Worm (Caenorhabditis elegans) whole organism, early embryonic: ENCODE data around the gene F31A3.5.

Experiments
- B0310.2 ChIP-seq: sonication (generic microtip); optimal IDR thresholded peaks from 2 replicates; lab custom pipeline; 2016; ENCODE audit warnings: mild to moderate bottlenecking, missing genetic modification characterization, missing compliant biosample characterization
- aly-1 ChIP-seq: sonication (generic microtip); optimal IDR thresholded peaks from 2 replicates; lab custom pipeline; 2016; ENCODE audit warnings: missing genetic modification characterization, missing compliant biosample characterization
- ama-1 ChIP-seq: fragments of 150-350 bp; optimal IDR thresholded peaks from 2 replicates; lab custom pipeline; 2014
- ceh-36 ChIP-seq: sonication (generic microtip); optimal IDR thresholded peaks from 2 replicates; lab custom pipeline; 2016; ENCODE audit warnings: missing genetic modification characterization, inconsistent platforms, missing compliant biosample characterization

DNA sequence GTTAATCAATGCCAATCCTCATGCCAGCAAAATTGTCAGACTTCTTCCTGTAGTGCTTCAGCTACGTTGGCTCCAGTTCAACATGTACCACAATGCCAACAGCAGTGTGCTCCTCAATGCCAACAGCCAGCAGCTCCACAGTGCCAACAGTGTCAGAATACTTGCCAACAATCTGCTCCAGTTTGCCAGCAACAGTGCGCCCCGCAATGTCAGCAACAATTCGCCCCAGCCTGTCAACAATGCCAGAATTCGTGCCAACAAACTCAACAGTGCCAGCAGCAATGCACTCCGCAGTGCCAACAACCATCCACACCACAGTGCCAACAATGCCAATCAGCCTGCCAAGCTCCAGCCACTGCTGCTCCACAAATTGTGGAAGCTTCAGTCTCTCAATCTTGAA is 9.6 kb downstream of the F31A3.5 start:
- TF ChIP-seq ceh-36 (tag; lab: Kevin White, UChicago): no peak
- TF ChIP-seq B0310.2 (tag; lab: Kevin White, UChicago): no peak
- no peak for TF ChIP-seq ama-1 (lab: Kevin White, UChicago)
- no peak for TF ChIP-seq aly-1 (tag; lab: Kevin White, UChicago)
